Worm (Caenorhabditis elegans): ENCODE results near the gene dars-2.

DNA sequence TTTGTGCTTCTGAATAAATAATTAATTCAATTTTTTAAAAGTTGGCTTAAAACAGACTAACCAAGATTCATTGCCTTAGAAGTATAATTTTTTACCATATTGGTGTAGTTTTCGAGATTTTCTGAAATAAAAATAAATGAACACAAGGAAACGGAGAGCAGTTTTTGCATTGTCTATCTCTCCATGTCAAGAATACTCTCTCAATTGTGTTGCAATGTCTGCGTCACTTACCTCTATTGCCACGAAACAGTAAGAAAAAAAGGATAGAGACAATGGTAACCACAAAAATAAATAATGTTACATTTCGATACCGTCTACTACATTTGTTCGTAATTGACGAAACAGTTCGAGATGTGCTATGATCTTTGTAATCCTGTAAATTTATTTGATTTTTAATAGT, 34.4 kb downstream of the dars-2 start, which contains the start of gene R07B7.10:
- no peak for TF ChIP-seq hmbx-1 (tag; optimal IDR thresholded peaks at IDR 0.05)
- TF ChIP-seq ceh-36 (tag; optimal IDR thresholded peaks at IDR 0.05) = no peak
- no peak for TF ChIP-seq tbx-37 (GFP tag; conservative IDR thresholded peaks at IDR 0.05)
- no peak for TF ChIP-seq ama-1 (optimal IDR thresholded peaks at IDR 0.05)
- TF ChIP-seq hnd-1 (tag; optimal IDR thresholded peaks at IDR 0.05) = no peak
- no peak for TF ChIP-seq B0310.2 (tag; optimal IDR thresholded peaks at IDR 0.05)
- no peak for TF ChIP-seq tra-4 (tag; optimal IDR thresholded peaks at IDR 0.05)
- no peak for TF ChIP-seq flt-1 (GFP tag; IDR thresholded peaks at IDR 0.05)
- TF ChIP-seq F13C5.2 (tag; optimal IDR thresholded peaks at IDR 0.05) = no peak
- no peak for TF ChIP-seq ets-7 (tag; optimal IDR thresholded peaks at IDR 0.05)
- TF ChIP-seq scrt-1 (GFP tag; IDR thresholded peaks at IDR 0.05) = no peak
